Worm (Caenorhabditis elegans) whole organism, mixed stage, embryonic: ENCODE results near the gene F55A11.8.

Experiments
- M03D4.4 ChIP-seq: sonication (generic microtip); optimal IDR thresholded peaks from 2 replicates; lab custom pipeline; 2017; ENCODE audit warnings: mild to moderate bottlenecking, missing genetic modification characterization, missing compliant biosample characterization
- bed-3 ChIP-seq: fragments of 200-800 bp; sonication (Bioruptor generic); optimal IDR thresholded peaks from 3 replicates; lab custom pipeline; 2018; ENCODE audit warnings: mild to moderate bottlenecking, missing genetic modification characterization, moderate library complexity, missing compliant biosample characterization
- blmp-1 ChIP-seq: fragments of 150-350 bp; optimal IDR thresholded peaks from 2 replicates; lab custom pipeline; 2014; ENCODE audit warnings: missing biosample characterization, missing genetic modification characterization
- ceh-39 ChIP-seq: fragments of 150-350 bp; optimal IDR thresholded peaks from 2 replicates; lab custom pipeline; 2014; ENCODE audit warnings: missing biosample characterization, missing genetic modification characterization
- ceh-43 ChIP-seq: fragments of 200-800 bp; sonication (Bioruptor generic); optimal IDR thresholded peaks from 2 replicates; lab custom pipeline; 2018; ENCODE audit warnings: mild to moderate bottlenecking, missing genetic modification characterization, moderate library complexity, missing compliant biosample characterization
- ceh-83 ChIP-seq: fragments of 200-800 bp; sonication (Bioruptor generic); optimal IDR thresholded peaks from 2 replicates; lab custom pipeline; 2018; ENCODE audit warnings: mild to moderate bottlenecking, missing genetic modification characterization, missing compliant biosample characterization
- ces-1 ChIP-seq: fragments of 150-350 bp; optimal IDR thresholded peaks from 2 replicates; lab custom pipeline; 2014; ENCODE audit warnings: missing biosample characterization, missing genetic modification reagents, missing genetic modification characterization
- cnd-1 ChIP-seq: fragments of 200-800 bp; sonication (Bioruptor generic); optimal IDR thresholded peaks from 2 replicates; lab custom pipeline; 2018; ENCODE audit warnings: mild to moderate bottlenecking, missing genetic modification characterization, missing compliant biosample characterization
- drap-1 ChIP-seq: fragments of 200-800 bp; sonication (Bioruptor generic); optimal IDR thresholded peaks from 3 replicates; lab custom pipeline; 2018; ENCODE audit warnings: mild to moderate bottlenecking, missing genetic modification characterization, missing compliant biosample characterization
- elt-1 ChIP-seq: sonication (generic microtip); optimal IDR thresholded peaks from 2 replicates; lab custom pipeline; 2017; ENCODE audit warnings: missing genetic modification characterization, mild to moderate bottlenecking, missing compliant biosample characterization, antibody characterized with exemption, moderate library complexity, borderline replicate concordance; ENCODE audit not compliant: insufficient read depth
- elt-3 ChIP-seq: fragments of 150-350 bp; optimal IDR thresholded peaks from 2 replicates; lab custom pipeline; 2014; ENCODE audit warnings: missing biosample characterization, missing genetic modification characterization
- flh-1 ChIP-seq: fragments of 200-800 bp; sonication (Bioruptor generic); optimal IDR thresholded peaks from 2 replicates; lab custom pipeline; 2018; ENCODE audit warnings: mild to moderate bottlenecking, missing genetic modification characterization, moderate library complexity, missing compliant biosample characterization
- ham-2 ChIP-seq: fragments of 200-800 bp; sonication (Bioruptor generic); optimal IDR thresholded peaks from 2 replicates; lab custom pipeline; 2018; ENCODE audit warnings: mild to moderate bottlenecking, missing genetic modification characterization, missing compliant biosample characterization
- hlh-1 ChIP-seq: fragments of 150-350 bp; optimal IDR thresholded peaks from 2 replicates; lab custom pipeline; 2014; ENCODE audit warnings: missing biosample characterization, missing genetic modification reagents, missing genetic modification characterization
- lin-13 ChIP-seq: fragments of 150-350 bp; optimal IDR thresholded peaks from 2 replicates; lab custom pipeline; 2014; ENCODE audit warnings: missing biosample characterization, missing genetic modification characterization
- lin-32 ChIP-seq: fragments of 200-800 bp; sonication (Bioruptor generic); optimal IDR thresholded peaks from 2 replicates; lab custom pipeline; 2018; ENCODE audit warnings: mild to moderate bottlenecking, missing genetic modification characterization, missing compliant biosample characterization
- lsy-2 ChIP-seq: fragments of 150-350 bp; optimal IDR thresholded peaks from 2 replicates; lab custom pipeline; 2014; ENCODE audit warnings: missing biosample characterization, missing genetic modification characterization
- mab-5 ChIP-seq: fragments of 150-350 bp; optimal IDR thresholded peaks from 2 replicates; lab custom pipeline; 2014; ENCODE audit warnings: missing biosample characterization, missing genetic modification characterization
- mep-1 ChIP-seq: fragments of 150-350 bp; optimal IDR thresholded peaks from 2 replicates; lab custom pipeline; 2017; ENCODE audit warnings: missing biosample characterization, missing genetic modification reagents, missing genetic modification characterization, inconsistent platforms
- mls-2 ChIP-seq: sonication (generic microtip); optimal IDR thresholded peaks from 2 replicates; lab custom pipeline; 2016; ENCODE audit warnings: mild to moderate bottlenecking, missing genetic modification characterization, moderate library complexity, missing compliant biosample characterization
- nhr-12 ChIP-seq: fragments of 150-350 bp; optimal IDR thresholded peaks from 2 replicates; lab custom pipeline; 2014; ENCODE audit warnings: missing biosample characterization, missing genetic modification characterization
- nhr-2 ChIP-seq: fragments of 150-350 bp; optimal IDR thresholded peaks from 2 replicates; lab custom pipeline; 2014; ENCODE audit warnings: missing biosample characterization, missing genetic modification characterization
- nhr-237 ChIP-seq: fragments of 150-350 bp; optimal IDR thresholded peaks from 2 replicates; lab custom pipeline; 2014; ENCODE audit warnings: missing biosample characterization, missing genetic modification characterization
- nhr-28 ChIP-seq: fragments of 150-350 bp; optimal IDR thresholded peaks from 2 replicates; lab custom pipeline; 2014; ENCODE audit warnings: missing biosample characterization, missing genetic modification characterization
- nhr-76 ChIP-seq: sonication (generic microtip); optimal IDR thresholded peaks from 2 replicates; lab custom pipeline; 2017; ENCODE audit warnings: missing biosample characterization, missing genetic modification characterization
- pha-4 ChIP-seq: fragments of 150-350 bp; optimal IDR thresholded peaks from 2 replicates; lab custom pipeline; 2018; ENCODE audit warnings: missing biosample characterization, missing genetic modification reagents, missing genetic modification characterization
- sem-2 ChIP-seq: fragments of 200-800 bp; sonication (Bioruptor generic); optimal IDR thresholded peaks from 2 replicates; lab custom pipeline; 2018; ENCODE audit warnings: mild to moderate bottlenecking, missing genetic modification characterization, missing compliant biosample characterization
- snpc-4 ChIP-seq: fragments of 150-350 bp; optimal IDR thresholded peaks from 2 replicates; lab custom pipeline; 2014; ENCODE audit warnings: missing biosample characterization, missing genetic modification characterization
- sptf-1 ChIP-seq: sonication (generic microtip); optimal IDR thresholded peaks from 2 replicates; lab custom pipeline; 2017; ENCODE audit warnings: mild to moderate bottlenecking, missing genetic modification characterization, moderate library complexity, missing compliant biosample characterization
- tbx-8 ChIP-seq: fragments of 200-800 bp; sonication (Bioruptor generic); optimal IDR thresholded peaks from 2 replicates; lab custom pipeline; 2018; ENCODE audit warnings: mild to moderate bottlenecking, missing genetic modification characterization, moderate library complexity, missing compliant biosample characterization
- unc-120 ChIP-seq: sonication (generic microtip); optimal IDR thresholded peaks from 2 replicates; lab custom pipeline; 2017; ENCODE audit warnings: missing genetic modification characterization, missing compliant biosample characterization; ENCODE audit not compliant: poor library complexity, severe bottlenecking
- unc-39 ChIP-seq: fragments of 150-350 bp; optimal IDR thresholded peaks from 2 replicates; lab custom pipeline; 2014; ENCODE audit warnings: missing biosample characterization, missing genetic modification characterization
- unc-62 ChIP-seq: fragments of 150-350 bp; optimal IDR thresholded peaks from 2 replicates; lab custom pipeline; 2014; ENCODE audit warnings: missing biosample characterization, missing genetic modification reagents, missing genetic modification characterization
- zip-8 ChIP-seq: fragments of 150-350 bp; optimal IDR thresholded peaks from 2 replicates; lab custom pipeline; 2014; ENCODE audit warnings: missing biosample characterization, missing genetic modification characterization
- ztf-11 ChIP-seq: fragments of 150-350 bp; optimal IDR thresholded peaks from 2 replicates; lab custom pipeline; 2014; ENCODE audit warnings: missing biosample characterization, missing genetic modification characterization

Gene F55A11.8

DNA sequence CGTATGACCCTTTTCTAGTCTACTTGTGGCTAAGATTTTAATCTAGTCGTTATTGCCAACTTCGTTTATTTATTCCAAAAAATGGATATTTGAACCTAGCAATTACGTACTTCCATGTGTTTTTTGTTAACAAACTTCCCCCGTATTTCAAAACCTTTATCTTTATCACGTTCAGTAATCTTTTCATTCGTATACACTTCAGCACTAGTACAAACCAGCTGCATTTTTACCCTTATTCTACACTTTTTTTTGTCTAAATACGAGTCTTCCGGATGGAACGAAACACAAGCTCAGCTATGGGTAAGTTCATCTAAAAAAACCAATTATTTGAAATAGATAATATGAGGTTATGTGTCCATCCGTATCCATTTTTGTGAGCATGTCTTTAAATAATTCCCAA lies 1.5 kb downstream of the F55A11.8 start, which contains the start of gene D2023.1:
TSS of gene D2023.1 (plus strand) at position 77 of the 400 bp plus-strand sequence.
- TF ChIP-seq nhr-76 (tag; lab: Kevin White, UChicago) (no peak), mls-2 (tag; lab: Kevin White, UChicago) (no peak), mab-5 (tag; lab: Kevin White, UChicago) (no peak), sem-2 (no peak), nhr-12 (tag; lab: Kevin White, UChicago) (no peak), ham-2 (GFP tag; lab: Kevin White, UChicago) (no peak), elt-3 (tag; lab: Kevin White, UChicago) (no peak), unc-120 (tag; lab: Kevin White, UChicago) (no peak), ztf-11 (no peak), drap-1 (GFP tag; lab: Kevin White, UChicago) (no peak), zip-8 (no peak), flh-1 (no peak), nhr-2 (tag; lab: Kevin White, UChicago) (no peak), nhr-237 (no peak), elt-1 (tag; lab: Kevin White, UChicago) (no peak), unc-39 (tag; lab: Kevin White, UChicago) (no peak), sptf-1 (no peak), mep-1 (tag; lab: Kevin White, UChicago) (no peak)

DNA sequence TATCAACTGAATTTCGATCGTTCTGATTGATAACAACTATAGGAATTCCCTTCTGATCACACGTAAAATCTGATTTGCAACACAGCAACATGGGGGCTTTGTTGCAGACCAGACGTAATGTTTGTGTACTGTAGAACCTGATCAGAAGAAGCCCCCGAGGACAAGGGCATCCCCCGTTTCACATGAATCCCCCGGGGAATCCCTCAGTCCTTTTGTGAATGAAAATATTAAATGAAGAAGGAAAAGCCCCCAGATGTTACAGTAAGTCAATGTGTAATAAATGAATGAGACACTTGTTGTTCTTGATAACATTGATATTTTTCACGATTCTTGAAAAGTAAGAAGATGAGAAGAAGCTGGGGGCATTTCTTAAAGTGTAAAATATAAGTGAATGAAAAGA lies 6.2 kb downstream of the F55A11.8 start:
- TF ChIP-seq nhr-28 (tag; lab: Kevin White, UChicago) (no peak), nhr-237 (no peak), flh-1 (no peak), sptf-1 (no peak), bed-3 (GFP tag; lab: Kevin White, UChicago) (no peak), cnd-1 (no peak)

DNA sequence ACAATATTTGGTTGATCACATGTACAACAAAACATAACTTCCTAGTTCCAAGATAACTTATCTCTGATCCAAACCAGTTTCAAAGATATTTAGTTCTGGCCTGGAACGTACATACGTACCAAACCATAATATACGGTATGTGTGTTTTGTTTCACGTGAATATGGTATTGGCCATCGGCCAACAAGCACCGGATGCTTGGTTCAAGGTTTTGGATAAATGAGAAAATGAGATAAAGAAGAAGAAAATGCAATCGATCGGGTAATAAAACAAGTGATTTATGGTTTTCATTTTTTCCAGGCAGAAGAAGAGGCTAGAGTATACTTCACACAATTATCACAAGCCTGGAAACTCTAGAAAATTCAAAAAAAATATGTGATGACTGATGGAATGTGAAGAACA lies 7.4 kb downstream of the F55A11.8 start:
- TF ChIP-seq lin-32 = no peak

DNA sequence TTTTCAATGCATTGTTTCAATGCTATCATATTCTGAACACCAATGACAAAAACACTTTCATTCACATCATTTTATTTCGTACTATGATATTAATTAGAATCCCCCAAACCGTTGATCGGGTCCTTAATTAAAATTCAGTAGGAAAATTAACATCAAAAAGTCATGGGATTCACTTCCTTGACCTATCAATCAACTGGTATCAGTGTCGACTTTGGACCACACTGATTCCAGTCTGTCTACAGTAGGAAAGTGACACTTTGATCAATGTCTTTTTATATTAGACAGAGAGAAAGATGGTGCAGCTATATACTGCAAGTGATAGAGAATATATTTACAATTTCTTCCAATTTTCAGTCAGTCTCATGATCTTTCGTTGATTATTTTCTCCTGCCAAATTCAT lies 8.4 kb downstream of the F55A11.8 start:
- TF ChIP-seq cnd-1 (no peak), ceh-43 (GFP tag; lab: Kevin White, UChicago) (no peak), nhr-237 (no peak), elt-1 (tag; lab: Kevin White, UChicago) (no peak), hlh-1 (tag; lab: Kevin White, UChicago) (no peak), nhr-76 (tag; lab: Kevin White, UChicago) (no peak), tbx-8 (GFP tag; lab: Kevin White, UChicago) (no peak), drap-1 (GFP tag; lab: Kevin White, UChicago) (no peak), blmp-1 (tag; lab: Kevin White, UChicago) (no peak), zip-8 (no peak), lsy-2 (tag; lab: Kevin White, UChicago) (no peak), elt-3 (tag; lab: Kevin White, UChicago) (no peak), lin-32 (no peak), snpc-4 (no peak), nhr-2 (tag; lab: Kevin White, UChicago) (no peak), mep-1 (tag; lab: Kevin White, UChicago) (no peak)
- TF ChIP-seq, all 35 proteins: peak for 0

DNA sequence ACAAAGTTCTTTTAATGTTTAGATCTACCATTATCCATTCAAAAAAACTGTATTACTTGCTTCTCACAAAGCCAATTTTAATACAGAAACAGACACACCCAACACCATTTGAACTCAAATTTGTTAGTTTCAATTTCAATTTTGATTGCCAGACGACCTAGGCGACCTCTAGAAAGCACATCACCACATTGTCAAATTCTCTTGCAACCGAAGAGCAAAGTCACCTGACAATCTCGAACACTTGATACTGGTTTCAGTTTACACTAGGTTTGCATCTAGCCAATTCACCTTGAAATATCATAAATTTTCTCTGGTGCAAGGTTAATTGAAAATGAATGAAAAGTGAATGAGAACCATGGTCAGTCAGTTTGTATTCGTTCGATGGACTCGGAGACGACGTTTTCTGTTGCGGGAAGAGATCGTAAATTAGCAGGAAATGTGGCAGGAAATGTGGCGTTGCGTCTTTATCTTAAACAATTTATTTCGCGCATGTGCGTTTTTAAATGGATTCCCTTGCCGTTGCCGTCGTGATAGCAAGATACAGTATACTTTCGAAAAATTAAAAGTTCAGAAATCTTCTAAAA lies 9.4 kb downstream of the F55A11.8 start:
- TF ChIP-seq ces-1 = no peak
- TF ChIP-seq tbx-8 (GFP tag; lab: Kevin White, UChicago) = no peak
- TF ChIP-seq nhr-12 (tag; lab: Kevin White, UChicago) = no peak
- TF ChIP-seq mep-1 (tag; lab: Kevin White, UChicago) = no peak
- TF ChIP-seq mab-5 (tag; lab: Kevin White, UChicago) = no peak
- no peak for TF ChIP-seq ztf-11

DNA sequence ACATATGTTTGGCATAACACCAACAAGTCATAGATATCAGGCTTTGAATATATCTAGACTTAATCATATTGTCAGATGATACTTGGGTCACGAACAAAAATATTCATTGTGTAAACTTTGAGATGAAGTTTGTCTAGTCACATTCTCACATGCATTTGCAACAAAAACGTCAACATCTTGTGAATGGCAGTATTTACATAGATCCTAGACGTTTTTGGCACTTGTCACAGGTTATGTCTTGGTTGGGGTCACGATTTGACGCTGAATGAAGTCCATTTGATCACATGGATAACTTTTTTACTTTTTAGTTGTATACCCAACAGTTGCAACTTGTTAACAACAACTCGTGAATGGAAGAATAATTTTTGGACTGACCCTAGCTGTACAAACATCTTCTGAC lies 10.3 kb downstream of the F55A11.8 start:
- TF ChIP-seq flh-1 (no peak), ztf-11 (no peak), unc-62 (GFP tag; lab: Kevin White, UChicago) (no peak), lin-13 (no peak), unc-39 (tag; lab: Kevin White, UChicago) (no peak), ceh-83 (GFP tag; lab: Kevin White, UChicago) (no peak), mls-2 (tag; lab: Kevin White, UChicago) (no peak), ham-2 (GFP tag; lab: Kevin White, UChicago) (no peak), tbx-8 (GFP tag; lab: Kevin White, UChicago) (no peak), hlh-1 (tag; lab: Kevin White, UChicago) (no peak), pha-4 (tag; lab: Kevin White, UChicago) (no peak), M03D4.4 (tag; lab: Kevin White, UChicago) (no peak), nhr-237 (no peak), bed-3 (GFP tag; lab: Kevin White, UChicago) (no peak), nhr-28 (tag; lab: Kevin White, UChicago) (no peak), lin-32 (no peak), drap-1 (GFP tag; lab: Kevin White, UChicago) (no peak), sptf-1 (no peak), ceh-39 (tag; lab: Kevin White, UChicago) (no peak), mab-5 (tag; lab: Kevin White, UChicago) (no peak)
